Worm (Caenorhabditis elegans) whole organism, young adult: ENCODE measurements around the gene F10G7.9.

Source experiments
- B0019.2 ChIP-seq: fragments of 200-800 bp; sonication (Bioruptor generic); conservative IDR thresholded peaks from 2 replicates; pipeline ENCODE4 v1.3.6; 2022; ENCODE audit warnings: missing genetic modification reagents, missing genetic modification characterization, missing compliant biosample characterization
- B0035.1 ChIP-seq: sonication (generic microtip); optimal IDR thresholded peaks from 2 replicates; lab custom pipeline; 2016; ENCODE audit warnings: missing genetic modification characterization, mild to moderate bottlenecking, missing compliant biosample characterization, missing genotype, missing genetic modification reagents
- B0336.3 ChIP-seq: fragments of 200-800 bp; sonication (Bioruptor generic); IDR thresholded peaks from 2 replicates; pipeline ENCODE4 v1.3.6; 2022; ENCODE audit warnings: missing genetic modification characterization, missing compliant biosample characterization
- F22D6.2 ChIP-seq: sonication (generic microtip); optimal IDR thresholded peaks from 2 replicates; lab custom pipeline; 2016; ENCODE audit warnings: mild to moderate bottlenecking, missing genetic modification characterization, missing compliant biosample characterization
- F23B12.7 ChIP-seq: sonication (generic microtip); optimal IDR thresholded peaks from 2 replicates; lab custom pipeline; 2017; ENCODE audit warnings: missing genetic modification characterization, mild to moderate bottlenecking, missing compliant biosample characterization, antibody characterized with exemption, moderate library complexity; ENCODE audit not compliant: insufficient read depth
- F33H1.4 ChIP-seq: fragments of 200-800 bp; sonication (Bioruptor generic); IDR thresholded peaks from 2 replicates; pipeline ENCODE4 v1.3.6; 2022; ENCODE audit warnings: missing genetic modification reagents, missing genetic modification characterization, missing compliant biosample characterization
- F37B4.10 ChIP-seq: fragments of 200-800 bp; sonication (Bioruptor generic); IDR thresholded peaks from 2 replicates; pipeline ENCODE4 v1.3.6; 2022; ENCODE audit warnings: missing genetic modification characterization, missing compliant biosample characterization
- F52B5.7 ChIP-seq: sonication (generic microtip); optimal IDR thresholded peaks from 2 replicates; lab custom pipeline; 2016; ENCODE audit warnings: mild to moderate bottlenecking, missing genetic modification characterization, missing compliant biosample characterization
- Y79H2A.3 ChIP-seq: fragments of 200-800 bp; sonication (Bioruptor generic); conservative IDR thresholded peaks from 2 replicates; pipeline ENCODE4 v1.3.6; 2022; ENCODE audit warnings: missing genetic modification reagents, missing genetic modification characterization, missing compliant biosample characterization
- ZK185.1 ChIP-seq: sonication (generic microtip); optimal IDR thresholded peaks from 2 replicates; lab custom pipeline; 2016; ENCODE audit warnings: mild to moderate bottlenecking, missing genetic modification characterization, missing compliant biosample characterization; ENCODE audit not compliant: poor library complexity, severe bottlenecking
- ama-1 ChIP-seq, 3 experiments: fragments of 150-350 bp in 1 of 3; sonication (generic microtip) in 2 of 3; optimal IDR thresholded peaks; 2 replicates each; lab custom pipeline; 2014 to 2018; ENCODE audit warnings: missing biosample characterization in 2 of 3, missing genetic modification characterization in 2 of 3, missing genetic modification reagents in 2 of 3
- aptf-3 ChIP-seq: fragments of 200-800 bp; sonication (Bioruptor generic); IDR thresholded peaks from 2 replicates; pipeline ENCODE4 v1.3.6; 2022; ENCODE audit warnings: missing genetic modification characterization, missing compliant biosample characterization
- attf-5 ChIP-seq: fragments of 200-800 bp; sonication (Bioruptor generic); optimal IDR thresholded peaks from 2 replicates; lab custom pipeline; 2018; ENCODE audit warnings: mild to moderate bottlenecking, missing genetic modification characterization, missing compliant biosample characterization
- ccch-3 ChIP-seq: fragments of 200-800 bp; sonication (Bioruptor generic); optimal IDR thresholded peaks from 2 replicates; lab custom pipeline; 2018; ENCODE audit warnings: mild to moderate bottlenecking, missing genetic modification characterization, missing compliant biosample characterization
- ceh-91 ChIP-seq: fragments of 200-800 bp; sonication (Bioruptor generic); IDR thresholded peaks from 2 replicates; pipeline ENCODE4 v1.3.6; 2022; ENCODE audit warnings: missing genetic modification reagents, missing genetic modification characterization, missing compliant biosample characterization
- die-1 ChIP-seq: sonication (generic microtip); optimal IDR thresholded peaks from 2 replicates; lab custom pipeline; 2016; ENCODE audit warnings: missing genotype, mild to moderate bottlenecking, missing genetic modification characterization, missing compliant biosample characterization
- dpl-1 ChIP-seq: fragments of 150-350 bp; optimal IDR thresholded peaks from 2 replicates; lab custom pipeline; 2014; ENCODE audit warnings: missing biosample characterization, missing genetic modification reagents, missing genetic modification characterization
- efl-1 ChIP-seq: fragments of 150-350 bp; optimal IDR thresholded peaks from 2 replicates; lab custom pipeline; 2014; ENCODE audit warnings: missing biosample characterization, missing genetic modification reagents, missing genetic modification characterization
- egl-18 ChIP-seq: fragments of 200-800 bp; sonication (Bioruptor generic); IDR thresholded peaks from 2 replicates; pipeline ENCODE4 v1.3.6; 2022; ENCODE audit warnings: missing genetic modification reagents, missing genetic modification characterization, missing compliant biosample characterization
- ets-4 ChIP-seq: fragments of 200-800 bp; sonication (Bioruptor generic); optimal IDR thresholded peaks from 2 replicates; lab custom pipeline; 2018; ENCODE audit warnings: mild to moderate bottlenecking, missing genetic modification characterization, missing compliant biosample characterization
- hlh-12 ChIP-seq: sonication (generic microtip); optimal IDR thresholded peaks from 2 replicates; lab custom pipeline; 2016; ENCODE audit warnings: missing genetic modification characterization, missing compliant biosample characterization
- hlh-26 ChIP-seq: fragments of 200-800 bp; sonication (Bioruptor generic); conservative IDR thresholded peaks from 2 replicates; pipeline ENCODE4 v1.3.6; 2022; ENCODE audit warnings: missing genetic modification reagents, missing genetic modification characterization, missing compliant biosample characterization
- hmg-1.2 ChIP-seq: fragments of 200-800 bp; sonication (Bioruptor generic); IDR thresholded peaks from 2 replicates; pipeline ENCODE4 v1.3.6; 2022; ENCODE audit warnings: missing genetic modification reagents, missing genetic modification characterization, missing compliant biosample characterization
- hmg-20 ChIP-seq: fragments of 200-800 bp; sonication (Bioruptor generic); IDR thresholded peaks from 2 replicates; pipeline ENCODE4 v1.3.6; 2022; ENCODE audit warnings: missing genetic modification reagents, missing genetic modification characterization, missing compliant biosample characterization
- hsf-1 ChIP-seq: fragments of 200-800 bp; sonication (Bioruptor generic); IDR thresholded peaks from 2 replicates; pipeline ENCODE4 v1.3.6; 2022; ENCODE audit warnings: missing genetic modification reagents, missing genetic modification characterization, missing compliant biosample characterization
- let-607 ChIP-seq, 2 experiments: fragments of 200-800 bp in 1 of 2; sonication (Bioruptor generic) in 1 of 2; sonication (generic microtip) in 1 of 2; optimal IDR thresholded peaks; 2 replicates each; lab custom pipeline; 2016 to 2018; ENCODE audit warnings: mild to moderate bottlenecking in 2 of 2, missing compliant biosample characterization in 2 of 2, missing genetic modification characterization in 2 of 2, moderate library complexity in 2 of 2, missing genotype in 1 of 2
- lin-35 ChIP-seq, 3 experiments: fragments of 150-350 bp in 2 of 3; sonication (generic microtip) in 1 of 3; optimal IDR thresholded peaks; 2 replicates each; lab custom pipeline; 2014 to 2018; ENCODE audit warnings: missing biosample characterization in 3 of 3, missing genetic modification characterization in 3 of 3, missing genetic modification reagents in 3 of 3
- lin-40 ChIP-seq: sonication (generic microtip); optimal IDR thresholded peaks from 2 replicates; lab custom pipeline; 2016; ENCODE audit warnings: missing genetic modification characterization, mild to moderate bottlenecking, missing compliant biosample characterization, missing genotype, missing genetic modification reagents
- madf-6 ChIP-seq: fragments of 200-800 bp; sonication (Bioruptor generic); IDR thresholded peaks from 2 replicates; pipeline ENCODE4 v1.3.6; 2022; ENCODE audit warnings: missing genetic modification reagents, missing genetic modification characterization, missing compliant biosample characterization
- mcd-1 ChIP-seq: fragments of 200-800 bp; sonication (Bioruptor generic); IDR thresholded peaks from 2 replicates; pipeline ENCODE4 v1.3.6; 2022; ENCODE audit warnings: missing genetic modification reagents, missing genetic modification characterization, missing compliant biosample characterization
- mel-28 ChIP-seq: sonication (generic microtip); optimal IDR thresholded peaks from 2 replicates; lab custom pipeline; 2016; ENCODE audit warnings: borderline replicate concordance, mild to moderate bottlenecking, missing genetic modification characterization, missing compliant biosample characterization
- nhr-80 ChIP-seq: sonication (generic microtip); optimal IDR thresholded peaks from 2 replicates; lab custom pipeline; 2016; ENCODE audit warnings: missing genetic modification characterization, missing compliant biosample characterization
- pha-4 ChIP-seq: fragments of 150-350 bp; sonication (generic microtip); optimal IDR thresholded peaks from 2 replicates; lab custom pipeline; 2014; ENCODE audit warnings: missing biosample characterization, missing genetic modification reagents, missing genetic modification characterization
- repo-1 ChIP-seq: sonication (generic microtip); optimal IDR thresholded peaks from 2 replicates; lab custom pipeline; 2017; ENCODE audit warnings: mild to moderate bottlenecking, missing genetic modification characterization, missing compliant biosample characterization
- snpc-1.1 ChIP-seq: sonication (generic microtip); optimal IDR thresholded peaks from 2 replicates; lab custom pipeline; 2017; ENCODE audit warnings: missing genetic modification characterization, mild to moderate bottlenecking, missing compliant biosample characterization, antibody characterized with exemption, moderate library complexity, missing genotype, missing genetic modification reagents; ENCODE audit not compliant: insufficient read depth
- snpc-3.4 ChIP-seq: sonication (generic microtip); optimal IDR thresholded peaks from 2 replicates; lab custom pipeline; 2017; ENCODE audit warnings: missing genetic modification characterization, mild to moderate bottlenecking, missing compliant biosample characterization, antibody characterized with exemption, moderate library complexity, missing genotype, missing genetic modification reagents
- somi-1 ChIP-seq: fragments of 200-800 bp; sonication (Bioruptor generic); optimal IDR thresholded peaks from 2 replicates; lab custom pipeline; 2018; ENCODE audit warnings: mild to moderate bottlenecking, missing genetic modification characterization, missing compliant biosample characterization
- tbp1 ChIP-seq: fragments of 200-800 bp; sonication (Bioruptor generic); optimal IDR thresholded peaks from 2 replicates; lab custom pipeline; 2018; ENCODE audit warnings: mild to moderate bottlenecking, missing genetic modification characterization, missing compliant biosample characterization
- tlf-1 ChIP-seq: fragments of 200-800 bp; sonication (Bioruptor generic); optimal IDR thresholded peaks from 2 replicates; lab custom pipeline; 2018; ENCODE audit warnings: mild to moderate bottlenecking, missing genetic modification characterization, missing compliant biosample characterization
- unc-130 ChIP-seq: sonication (generic microtip); optimal IDR thresholded peaks from 2 replicates; lab custom pipeline; 2016; ENCODE audit warnings: missing genetic modification reagents, missing genetic modification characterization, missing compliant biosample characterization

The F10G7.9 gene

DNA sequence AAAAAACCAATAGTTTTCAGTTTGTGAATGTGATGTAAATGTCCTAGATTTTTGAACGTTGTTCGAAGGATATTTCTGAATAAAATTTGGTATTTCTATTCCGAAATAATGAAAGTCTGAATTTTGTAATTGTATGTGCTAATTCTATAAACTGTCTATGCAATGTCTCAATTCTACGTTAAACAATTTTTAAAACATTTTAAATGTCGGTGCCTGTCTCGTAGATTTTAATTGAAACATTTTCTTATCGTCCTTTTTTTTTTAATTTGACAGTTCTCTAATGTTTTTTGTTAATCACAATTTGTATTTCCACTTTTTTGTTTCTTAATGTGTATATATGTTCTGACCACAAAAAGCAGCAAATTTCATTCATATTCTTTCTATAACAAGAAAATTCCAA, 23.4 kb upstream of the F10G7.9 start, which contains the start of gene F41C3.7:
TSS of gene F41C3.7 (plus strand) at position 301 of the 400 bp plus-strand sequence.
- no peak for TF ChIP-seq ccch-3 (GFP tag; lab: Kevin White, UChicago)
- no peak for TF ChIP-seq ceh-91
- no peak for TF ChIP-seq F33H1.4 (GFP tag; lab: Robert Waterston, UW)
- no peak for TF ChIP-seq F22D6.2 (tag; lab: Kevin White, UChicago)
- TF ChIP-seq hsf-1 (GFP tag; lab: Robert Waterston, UW), result no peak
- TF ChIP-seq repo-1 (tag; lab: Kevin White, UChicago), result no peak
- no peak for TF ChIP-seq aptf-3 (GFP tag; lab: Robert Waterston, UW)
- no peak for TF ChIP-seq snpc-1.1 (tag; lab: Kevin White, UChicago)
- no peak for TF ChIP-seq lin-35 (GFP tag; optimal IDR thresholded peaks at IDR 0.05; lab: Kevin White, UChicago)

ce11 chrII:4728687-4729086, 22.4 kb upstream of the F10G7.9 start:
- TF ChIP-seq F23B12.7, result no peak
- peak; percentile 40 for TF ChIP-seq pha-4
- no peak for TF ChIP-seq ZK185.1
- TF ChIP-seq tlf-1, result peak; percentile 8
- TF ChIP-seq attf-5 (GFP tag; lab: Kevin White, UChicago), result peak; percentile 17
- TF ChIP-seq lin-40 (tag; lab: Kevin White, UChicago), result peak; percentile 27
- TF ChIP-seq hmg-1.2 (GFP tag; lab: Robert Waterston, UW), result peak; percentile 53; the same call in 1 of the 2 replicates
- TF ChIP-seq ceh-91, result no peak
- TF ChIP-seq tbp1 (GFP tag; lab: Kevin White, UChicago), result peak; percentile 19
- peak; percentile 94 for TF ChIP-seq nhr-80 (tag; lab: Kevin White, UChicago)
- peak; percentile 50 for TF ChIP-seq ets-4 (GFP tag; lab: Kevin White, UChicago)
- TF ChIP-seq let-607 (tag; optimal IDR thresholded peaks at IDR 0.05; lab: Kevin White, UChicago), result peak in 1 of 2 experiments; percentile 54

- TF ChIP-seq pha-4 (no peak), hlh-12 (no peak), hlh-26 (no peak), B0035.1 (tag; lab: Kevin White, UChicago) (no peak), F52B5.7 (tag; lab: Kevin White, UChicago) (no peak), Y79H2A.3 (no peak), repo-1 (tag; lab: Kevin White, UChicago) (no peak), hmg-20 (GFP tag; lab: Robert Waterston, UW) (no peak), dpl-1 (GFP tag; lab: Kevin White, UChicago) (no peak), F37B4.10 (no peak), mcd-1 (no peak), mel-28 (no peak), B0019.2 (GFP tag; lab: Robert Waterston, UW) (no peak), egl-18 (GFP tag; lab: Robert Waterston, UW) (no peak), somi-1 (GFP tag; lab: Kevin White, UChicago) (no peak), B0336.3 (no peak)
These were observed 21.5 kb upstream of the F10G7.9 start, which contains the start of gene ttr-41 for ce11 chrII:4727769-4728168. Gene ttr-41, minus strand, starts transcription at chrII:4727869.

DNA sequence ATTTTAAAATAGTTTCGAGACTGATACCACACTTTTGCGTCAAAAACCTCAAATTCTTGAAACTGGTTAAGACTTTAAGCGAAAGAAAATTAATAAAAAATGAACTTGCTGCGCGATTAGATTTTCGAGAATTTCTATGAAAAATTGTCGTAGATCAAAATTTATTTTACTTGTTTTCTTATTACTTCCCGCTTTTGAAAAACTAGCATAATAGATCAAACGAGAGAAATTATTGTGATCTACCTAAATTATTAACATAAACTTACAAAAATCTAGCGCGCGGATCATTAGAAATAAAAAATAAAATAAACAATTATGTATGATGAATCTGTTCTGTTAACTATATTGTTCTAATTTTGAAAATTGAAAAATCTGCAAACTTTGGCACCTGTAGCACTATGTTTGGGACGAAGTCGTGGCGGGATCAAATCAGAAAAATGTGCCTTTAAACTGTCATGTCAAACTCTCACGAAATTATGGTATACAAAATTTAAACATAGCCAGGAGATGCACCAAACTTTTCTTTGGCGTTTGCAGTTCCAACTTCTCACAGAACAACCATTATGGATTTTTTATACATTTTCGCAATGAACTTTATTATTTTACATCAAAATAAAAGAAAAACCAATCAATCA, 20.6 kb upstream of the F10G7.9 start:
- TF ChIP-seq lin-35 (GFP tag; optimal IDR thresholded peaks at IDR 0.05; lab: Kevin White, UChicago) (peak in 1 of 3 experiments; percentile 12), unc-130 (GFP tag; lab: Kevin White, UChicago) (peak; percentile 3), madf-6 (GFP tag; lab: Robert Waterston, UW) (peak; percentile 86; the same call in 1 of the 2 replicates), efl-1 (GFP tag; lab: Kevin White, UChicago) (peak; percentile 76), snpc-3.4 (tag; lab: Kevin White, UChicago) (no peak), ama-1 (optimal IDR thresholded peaks at IDR 0.05; lab: Kevin White, UChicago) (peak; percentile 18), ama-1 (GFP tag; optimal IDR thresholded peaks at IDR 0.05; lab: Kevin White, UChicago) (no peak), die-1 (no peak), dpl-1 (GFP tag; lab: Kevin White, UChicago) (peak; percentile 33)
